Worm (Caenorhabditis elegans): ENCODE data around the gene Y53G8B.2.

ce11 chrIII:3064566-3064965 lies 39.2 kb downstream of the Y53G8B.2 start:
- TF ChIP-seq F33H1.4 (GFP tag; IDR thresholded peaks at IDR 0.05), result no peak
- no peak for TF ChIP-seq cebp-2 (GFP tag; IDR thresholded peaks at IDR 0.05)
- no peak for TF ChIP-seq pha-4 (tag; optimal IDR thresholded peaks at IDR 0.05)
- no peak for TF ChIP-seq ztf-26 (tag; optimal IDR thresholded peaks at IDR 0.05)
- TF ChIP-seq zfh-2 (GFP tag; conservative IDR thresholded peaks at IDR 0.05), result no peak
- no peak for TF ChIP-seq ceh-58 (GFP tag; IDR thresholded peaks at IDR 0.05)
- no peak for TF ChIP-seq T26A5.8 (tag; optimal IDR thresholded peaks at IDR 0.05)
- TF ChIP-seq atf-7 (tag; optimal IDR thresholded peaks at IDR 0.05), result no peak
- no peak for TF ChIP-seq egl-18 (GFP tag; IDR thresholded peaks at IDR 0.05)
- no peak for TF ChIP-seq attf-3 (GFP tag; conservative IDR thresholded peaks at IDR 0.05)
- no peak for TF ChIP-seq snpc-1.3 (tag; optimal IDR thresholded peaks at IDR 0.05; ENCODE audit: insufficient read depth)
- no peak for TF ChIP-seq sea-2 (GFP tag; IDR thresholded peaks at IDR 0.05)

Data from whole organism, young adult.